Fruit fly (Drosophila melanogaster) whole organism, prepupa: ENCODE measurements around the gene CG4041.

Source experiments
- Blimp-1 ChIP-seq: fragments of 200-800 bp; sonication (Bioruptor generic); optimal IDR thresholded peaks from 3 replicates; lab custom pipeline; 2017; ENCODE audit warnings: missing biosample characterization, missing genetic modification characterization, mild to moderate bottlenecking, moderate library complexity, missing genetic modification reagents
- CG10631 ChIP-seq: fragments of 200-800 bp; sonication (Bioruptor generic); optimal IDR thresholded peaks from 2 replicates; lab custom pipeline; 2016; ENCODE audit warnings: missing biosample characterization, missing genetic modification characterization
- CG10669 ChIP-seq: fragments of 200-800 bp; sonication (Bioruptor generic); optimal IDR thresholded peaks from 3 replicates; lab custom pipeline; 2018; ENCODE audit warnings: missing biosample characterization, mild to moderate bottlenecking, missing genetic modification characterization, moderate library complexity
- CG11294 ChIP-seq: fragments of 200-800 bp; sonication (Bioruptor generic); IDR thresholded peaks from 2 replicates; pipeline ENCODE4 v1.3.6; 2022; ENCODE audit warnings: missing biosample characterization, missing genetic modification characterization
- CG11762 ChIP-seq: fragments of 200-800 bp; sonication (Bioruptor generic); optimal IDR thresholded peaks from 3 replicates; lab custom pipeline; 2016; ENCODE audit warnings: missing biosample characterization, missing genetic modification characterization; ENCODE audit not compliant: insufficient read depth
- CG11902 ChIP-seq: fragments of 200-800 bp; sonication (Bioruptor generic); optimal IDR thresholded peaks from 3 replicates; lab custom pipeline; 2016; ENCODE audit warnings: missing biosample characterization, missing genetic modification characterization
- CG15336 ChIP-seq: fragments of 200-800 bp; sonication (Bioruptor generic); IDR thresholded peaks from 2 replicates; pipeline ENCODE4 v1.3.6; 2022; ENCODE audit warnings: missing biosample characterization, missing genetic modification characterization
- CG1621 ChIP-seq: fragments of 200-800 bp; sonication (Bioruptor generic); optimal IDR thresholded peaks from 3 replicates; lab custom pipeline; 2018; ENCODE audit warnings: missing biosample characterization, mild to moderate bottlenecking, missing genetic modification characterization
- CG16779 ChIP-seq: fragments of 200-800 bp; sonication (Bioruptor generic); optimal IDR thresholded peaks from 3 replicates; lab custom pipeline; 2017; ENCODE audit warnings: missing biosample characterization, mild to moderate bottlenecking, missing genetic modification characterization
- CG31627 ChIP-seq: fragments of 200-800 bp; sonication (Bioruptor generic); optimal IDR thresholded peaks from 3 replicates; lab custom pipeline; 2016; ENCODE audit warnings: missing biosample characterization, missing genetic modification characterization
- CG32006 ChIP-seq: fragments of 200-800 bp; sonication (Bioruptor generic); optimal IDR thresholded peaks from 3 replicates; lab custom pipeline; 2017; ENCODE audit warnings: missing biosample characterization, mild to moderate bottlenecking, missing genetic modification characterization
- CG3919 ChIP-seq: fragments of 200-800 bp; sonication (Bioruptor generic); optimal IDR thresholded peaks from 3 replicates; lab custom pipeline; 2016; ENCODE audit warnings: missing biosample characterization, missing genetic modification characterization
- CG4318 ChIP-seq: fragments of 200-800 bp; sonication (Bioruptor generic); optimal IDR thresholded peaks from 3 replicates; lab custom pipeline; 2017; ENCODE audit warnings: missing biosample characterization, mild to moderate bottlenecking, missing genetic modification characterization
- CG6163 ChIP-seq: fragments of 200-800 bp; sonication (Bioruptor generic); IDR thresholded peaks from 3 replicates; pipeline ENCODE4 v1.3.6; 2022; ENCODE audit warnings: missing biosample characterization, missing genetic modification characterization
- CG6792 ChIP-seq: fragments of 200-800 bp; sonication (Bioruptor generic); optimal IDR thresholded peaks from 3 replicates; lab custom pipeline; 2016; ENCODE audit warnings: missing biosample characterization, missing genetic modification characterization
- CG6808 ChIP-seq: fragments of 200-800 bp; sonication (Bioruptor generic); optimal IDR thresholded peaks from 3 replicates; lab custom pipeline; 2017; ENCODE audit warnings: missing biosample characterization, missing genetic modification characterization, mild to moderate bottlenecking, moderate library complexity, missing genetic modification reagents
- CG6854 ChIP-seq: fragments of 200-800 bp; sonication (Bioruptor generic); optimal IDR thresholded peaks from 2 replicates; lab custom pipeline; 2017; ENCODE audit warnings: missing biosample characterization, mild to moderate bottlenecking, missing genetic modification characterization
- CG7368 ChIP-seq: fragments of 200-800 bp; sonication (Bioruptor generic); optimal IDR thresholded peaks from 3 replicates; lab custom pipeline; 2016; ENCODE audit warnings: missing biosample characterization, missing genetic modification characterization
- CG8119 ChIP-seq: fragments of 200-800 bp; sonication (Bioruptor generic); IDR thresholded peaks from 3 replicates; pipeline ENCODE4 v1.3.6; 2022; ENCODE audit warnings: missing biosample characterization, missing genetic modification characterization
- CG8319 ChIP-seq: fragments of 200-800 bp; sonication (Bioruptor generic); optimal IDR thresholded peaks from 3 replicates; lab custom pipeline; 2016; ENCODE audit warnings: missing biosample characterization, missing genetic modification characterization
- CG9139 ChIP-seq: fragments of 200-800 bp; sonication (Bioruptor generic); optimal IDR thresholded peaks from 3 replicates; lab custom pipeline; 2017; ENCODE audit warnings: missing biosample characterization, mild to moderate bottlenecking, missing genetic modification characterization
- Eip75B ChIP-seq: fragments of 200-800 bp; sonication (Bioruptor generic); optimal IDR thresholded peaks from 3 replicates; lab custom pipeline; 2016; ENCODE audit warnings: missing biosample characterization, missing genetic modification characterization
- Eip78C ChIP-seq: fragments of 200-800 bp; sonication (Bioruptor generic); peaks from one replicate; lab custom pipeline; 2016; ENCODE audit warnings: missing biosample characterization, missing genetic modification characterization
- Eip93F ChIP-seq: fragments of 200-800 bp; sonication (Bioruptor generic); optimal IDR thresholded peaks from 2 replicates; lab custom pipeline; 2016; ENCODE audit warnings: missing biosample characterization, mild to moderate bottlenecking, missing genetic modification characterization
- Ets21C ChIP-seq: fragments of 200-800 bp; sonication (Bioruptor generic); optimal IDR thresholded peaks from 3 replicates; lab custom pipeline; 2016; ENCODE audit warnings: missing biosample characterization, missing genetic modification characterization
- Ets96B ChIP-seq: fragments of 200-800 bp; optimal IDR thresholded peaks from 2 replicates; lab custom pipeline; 2019; ENCODE audit warnings: missing biosample characterization, mild to moderate bottlenecking, missing genetic modification characterization, moderate library complexity
- Hr39 ChIP-seq: fragments of 200-800 bp; sonication (Bioruptor generic); optimal IDR thresholded peaks from 2 replicates; lab custom pipeline; 2016; ENCODE audit warnings: missing biosample characterization, missing genetic modification characterization
- Hr4 ChIP-seq: fragments of 200-800 bp; sonication (Bioruptor generic); optimal IDR thresholded peaks from 3 replicates; lab custom pipeline; 2016; ENCODE audit warnings: missing biosample characterization, missing genetic modification characterization
- Lpt ChIP-seq: fragments of 200-800 bp; sonication (Bioruptor generic); optimal IDR thresholded peaks from 3 replicates; lab custom pipeline; 2016; ENCODE audit warnings: missing biosample characterization, missing genetic modification characterization
- OdsH ChIP-seq: fragments of 200-800 bp; sonication (Bioruptor generic); optimal IDR thresholded peaks from 3 replicates; lab custom pipeline; 2016; ENCODE audit warnings: missing biosample characterization, missing genetic modification characterization
- Smox ChIP-seq: fragments of 200-800 bp; sonication (Bioruptor generic); optimal IDR thresholded peaks from 3 replicates; lab custom pipeline; 2016; ENCODE audit warnings: missing biosample characterization, missing genetic modification characterization
- Sox102F ChIP-seq: fragments of 200-800 bp; sonication (Bioruptor generic); optimal IDR thresholded peaks from 2 replicates; lab custom pipeline; 2016; ENCODE audit warnings: missing biosample characterization, mild to moderate bottlenecking, missing genetic modification characterization
- Sox15 ChIP-seq: fragments of 200-800 bp; sonication (Bioruptor generic); optimal IDR thresholded peaks from 3 replicates; lab custom pipeline; 2016; ENCODE audit warnings: missing biosample characterization, missing genetic modification characterization
- achi ChIP-seq: fragments of 200-800 bp; sonication (Bioruptor generic); optimal IDR thresholded peaks from 3 replicates; lab custom pipeline; 2016; ENCODE audit warnings: missing biosample characterization, missing genetic modification characterization
- acj6 ChIP-seq: fragments of 200-800 bp; sonication (Bioruptor generic); optimal IDR thresholded peaks from 3 replicates; lab custom pipeline; 2016; ENCODE audit warnings: missing biosample characterization, missing genetic modification characterization
- cyc ChIP-seq: fragments of 200-800 bp; sonication (Bioruptor generic); optimal IDR thresholded peaks from 3 replicates; lab custom pipeline; 2016; ENCODE audit warnings: missing biosample characterization, missing genetic modification characterization
- dac ChIP-seq: fragments of 200-800 bp; sonication (Bioruptor generic); optimal IDR thresholded peaks from 2 replicates; lab custom pipeline; 2017; ENCODE audit warnings: missing biosample characterization, mild to moderate bottlenecking, missing genetic modification characterization
- eg ChIP-seq: fragments of 200-800 bp; sonication (Bioruptor generic); IDR thresholded peaks from 3 replicates; pipeline ENCODE4 v1.3.6; 2022; ENCODE audit warnings: missing biosample characterization, missing genetic modification characterization
- esn ChIP-seq: fragments of 200-800 bp; sonication (Bioruptor generic); optimal IDR thresholded peaks from 2 replicates; lab custom pipeline; 2016; ENCODE audit warnings: missing biosample characterization, mild to moderate bottlenecking, missing genetic modification characterization, moderate library complexity
- fd59A ChIP-seq: fragments of 200-800 bp; sonication (Bioruptor generic); optimal IDR thresholded peaks from 2 replicates; lab custom pipeline; 2017; ENCODE audit warnings: missing biosample characterization, mild to moderate bottlenecking, missing genetic modification characterization, missing genetic modification reagents
- fkh ChIP-seq: fragments of 200-800 bp; sonication (Bioruptor generic); optimal IDR thresholded peaks from 3 replicates; lab custom pipeline; 2017; ENCODE audit warnings: missing biosample characterization, mild to moderate bottlenecking, missing genetic modification characterization, moderate library complexity
- lz ChIP-seq: fragments of 200-800 bp; sonication (Bioruptor generic); optimal IDR thresholded peaks from 3 replicates; lab custom pipeline; 2016; ENCODE audit warnings: missing biosample characterization, missing genetic modification characterization
- net ChIP-seq: fragments of 200-800 bp; sonication (Bioruptor generic); optimal IDR thresholded peaks from 3 replicates; lab custom pipeline; 2016; ENCODE audit warnings: missing biosample characterization, missing genetic modification characterization
- pdm3 ChIP-seq: fragments of 200-800 bp; sonication (Bioruptor generic); optimal IDR thresholded peaks from 3 replicates; lab custom pipeline; 2016; ENCODE audit warnings: missing biosample characterization, missing genetic modification characterization
- salr ChIP-seq, 2 experiments: fragments of 200-800 bp; sonication (Bioruptor generic); optimal IDR thresholded peaks; 3 replicates each; lab custom pipeline; 2016 to 2018; ENCODE audit warnings: missing biosample characterization in 2 of 2, missing genetic modification characterization in 2 of 2, mild to moderate bottlenecking in 1 of 2
- spab ChIP-seq: fragments of 200-800 bp; sonication (Bioruptor generic); optimal IDR thresholded peaks from 2 replicates; lab custom pipeline; 2017; ENCODE audit warnings: missing biosample characterization, mild to moderate bottlenecking, missing genetic modification characterization, missing genetic modification reagents
- ss ChIP-seq, 2 experiments: fragments of 200-800 bp; sonication (Bioruptor generic); optimal IDR thresholded peaks; 2 replicates in 1 of 2; 3 replicates in 1 of 2; lab custom pipeline; 2017 to 2018; ENCODE audit warnings: mild to moderate bottlenecking in 2 of 2, missing biosample characterization in 2 of 2, missing genetic modification characterization in 2 of 2, moderate library complexity in 1 of 2
- svp ChIP-seq: fragments of 200-800 bp; sonication (Bioruptor generic); peaks from one replicate; lab custom pipeline; 2016; ENCODE audit warnings: missing biosample characterization, missing genetic modification characterization
- topi ChIP-seq: fragments of 200-800 bp; sonication (Bioruptor generic); optimal IDR thresholded peaks from 3 replicates; lab custom pipeline; 2016; ENCODE audit warnings: missing biosample characterization, missing genetic modification characterization

CG4041 gene

dm6 chrX:4965673-4966072, 47.4 kb upstream of the CG4041 start (continued):
- TF ChIP-seq CG7368 (no peak), eg (peak; percentile 81), Blimp-1 (GFP tag; lab: Kevin White, UChicago) (no peak), CG32006 (GFP tag; lab: Kevin White, UChicago) (peak; percentile 81), dac (GFP tag; lab: Kevin White, UChicago) (peak; percentile 52), CG31627 (GFP tag; lab: Kevin White, UChicago) (no peak), Ets96B (tag; lab: Kevin White, UChicago) (no peak), net (GFP tag; lab: Kevin White, UChicago) (no peak), topi (GFP tag; lab: Kevin White, UChicago) (no peak), CG10631 (GFP tag; lab: Kevin White, UChicago) (peak; percentile 53), CG1621 (no peak), Eip75B (GFP tag; lab: Kevin White, UChicago) (peak; percentile 52), Ets21C (no peak), fkh (GFP tag; lab: Kevin White, UChicago) (no peak), achi (GFP tag; lab: Kevin White, UChicago) (peak; percentile 41)

- peak; percentile 1 for TF ChIP-seq CG10631 (GFP tag; lab: Kevin White, UChicago)
- TF ChIP-seq CG11902 (GFP tag; lab: Kevin White, UChicago) = no peak
- TF ChIP-seq CG10669 = no peak
- peak; percentile 14 for TF ChIP-seq acj6 (GFP tag; lab: Kevin White, UChicago)
- TF ChIP-seq Sox102F (GFP tag; lab: Kevin White, UChicago) = no peak
- TF ChIP-seq CG11762 (GFP tag; lab: Kevin White, UChicago) = no peak
- TF ChIP-seq esn (GFP tag; lab: Kevin White, UChicago) = no peak
- no peak for TF ChIP-seq ss (GFP tag; optimal IDR thresholded peaks at IDR 0.05; lab: Kevin White, UChicago)
- TF ChIP-seq fkh (GFP tag; lab: Kevin White, UChicago) = no peak
- no peak for TF ChIP-seq lz (GFP tag; lab: Kevin White, UChicago)
- peak; percentile 46 for TF ChIP-seq Eip78C (GFP tag; lab: Kevin White, UChicago)
- TF ChIP-seq Hr39 (GFP tag; lab: Kevin White, UChicago) = no peak
- TF ChIP-seq CG8319 = no peak
- TF ChIP-seq Eip93F (GFP tag; lab: Kevin White, UChicago) = no peak
- peak; percentile 24 for TF ChIP-seq Lpt
- TF ChIP-seq pdm3 (GFP tag; lab: Kevin White, UChicago) = peak; percentile 16
- TF ChIP-seq dac (GFP tag; lab: Kevin White, UChicago) = peak; percentile 7
- TF ChIP-seq spab = no peak
- TF ChIP-seq fd59A (GFP tag; lab: Kevin White, UChicago) = no peak
- peak; percentile 39 for TF ChIP-seq Hr4 (GFP tag; lab: Kevin White, UChicago)
- TF ChIP-seq CG4318 (GFP tag; lab: Kevin White, UChicago) = peak; percentile 9
- TF ChIP-seq CG3919 (GFP tag; lab: Kevin White, UChicago) = peak; percentile 37
- TF ChIP-seq CG1621 = no peak
- no peak for TF ChIP-seq CG6792 (GFP tag; lab: Kevin White, UChicago)
- TF ChIP-seq CG9139 = no peak
- no peak for TF ChIP-seq Sox15
- peak; percentile 53; the same call in 1 of the 3 replicates for TF ChIP-seq eg
- no peak for TF ChIP-seq cyc
- no peak for TF ChIP-seq CG6854
- TF ChIP-seq CG6808 (GFP tag; lab: Kevin White, UChicago) = no peak
- TF ChIP-seq CG16779 = no peak
- TF ChIP-seq svp (GFP tag; lab: Kevin White, UChicago) = no peak
- peak; percentile 48; the same call in 2 of the 3 replicates for TF ChIP-seq CG8119 (GFP tag; lab: Robert Waterston, UW)
- 0 out of 2 replicates have a peak, but pooled peaks have one; percentile 44 for TF ChIP-seq CG15336
- no peak for TF ChIP-seq net (GFP tag; lab: Kevin White, UChicago)
- no peak for TF ChIP-seq salr (GFP tag; optimal IDR thresholded peaks at IDR 0.05; lab: Kevin White, UChicago)
- no peak for TF ChIP-seq Ets21C
- TF ChIP-seq CG11294 (GFP tag; lab: Robert Waterston, UW) = no peak
- TF ChIP-seq achi (GFP tag; lab: Kevin White, UChicago) = peak; percentile 41
- TF ChIP-seq CG7368 = no peak
- peak; percentile 63 for TF ChIP-seq CG6163 (GFP tag; lab: Robert Waterston, UW)
- TF ChIP-seq Smox (GFP tag; lab: Kevin White, UChicago) = no peak
- TF ChIP-seq Blimp-1 (GFP tag; lab: Kevin White, UChicago) = no peak
- TF ChIP-seq OdsH = peak; percentile 31
Measured at dm6 chrX:4962964-4963363, 44.7 kb upstream of the CG4041 start.
